Worm (Caenorhabditis elegans): Measurements from ENCODE around the gene clc-32.

ce11 chrV:16141071-16141470 lies at the start of gene clc-32:
- TF ChIP-seq unc-39 (tag; optimal IDR thresholded peaks at IDR 0.05) (no peak), unc-62 (GFP tag; optimal IDR thresholded peaks at IDR 0.05) (no peak), ceh-83 (GFP tag; optimal IDR thresholded peaks at IDR 0.05) (no peak), nhr-2 (tag; optimal IDR thresholded peaks at IDR 0.05) (no peak), nhr-76 (tag; optimal IDR thresholded peaks at IDR 0.05) (no peak), ztf-11 (tag; optimal IDR thresholded peaks at IDR 0.05) (no peak), lsy-2 (tag; optimal IDR thresholded peaks at IDR 0.05) (no peak), nhr-28 (tag; optimal IDR thresholded peaks at IDR 0.05) (no peak), elt-3 (tag; optimal IDR thresholded peaks at IDR 0.05) (no peak)

All from whole organism, mixed stage, embryonic.